Worm (Caenorhabditis elegans) whole organism, young adult: ENCODE measurements around the gene ZK418.2.

Experiments
- B0035.1 ChIP-seq: sonication (generic microtip); optimal IDR thresholded peaks from 2 replicates; lab custom pipeline; 2016; ENCODE audit warnings: missing genetic modification characterization, mild to moderate bottlenecking, missing compliant biosample characterization, missing genotype, missing genetic modification reagents
- B0261.1 ChIP-seq: sonication (generic microtip); optimal IDR thresholded peaks from 2 replicates; lab custom pipeline; 2016; ENCODE audit warnings: mild to moderate bottlenecking, missing genetic modification characterization, moderate library complexity, missing compliant biosample characterization
- B0336.3 ChIP-seq: fragments of 200-800 bp; sonication (Bioruptor generic); IDR thresholded peaks from 2 replicates; pipeline ENCODE4 v1.3.6; 2022; ENCODE audit warnings: missing genetic modification characterization, missing compliant biosample characterization
- D2030.7 ChIP-seq: fragments of 200-800 bp; sonication (Bioruptor generic); IDR thresholded peaks from 2 replicates; pipeline ENCODE4 v1.3.6; 2022; ENCODE audit warnings: missing genetic modification reagents, missing genetic modification characterization, missing compliant biosample characterization
- F10E7.11 ChIP-seq: sonication (generic microtip); optimal IDR thresholded peaks from 2 replicates; lab custom pipeline; 2017; ENCODE audit warnings: mild to moderate bottlenecking, missing genetic modification characterization, moderate library complexity, missing compliant biosample characterization
- F33H1.4 ChIP-seq: fragments of 200-800 bp; sonication (Bioruptor generic); IDR thresholded peaks from 2 replicates; pipeline ENCODE4 v1.3.6; 2022; ENCODE audit warnings: missing genetic modification reagents, missing genetic modification characterization, missing compliant biosample characterization
- F52B5.7 ChIP-seq: sonication (generic microtip); optimal IDR thresholded peaks from 2 replicates; lab custom pipeline; 2016; ENCODE audit warnings: mild to moderate bottlenecking, missing genetic modification characterization, missing compliant biosample characterization
- F57C9.4 ChIP-seq: sonication (generic microtip); optimal IDR thresholded peaks from 2 replicates; lab custom pipeline; 2017; ENCODE audit warnings: mild to moderate bottlenecking, missing genetic modification characterization, missing compliant biosample characterization
- Y56A3A.18 ChIP-seq: fragments of 200-800 bp; sonication (Bioruptor generic); IDR thresholded peaks from 2 replicates; pipeline ENCODE4 v1.3.6; 2022; ENCODE audit warnings: missing genetic modification reagents, missing genetic modification characterization, missing compliant biosample characterization
- Y79H2A.3 ChIP-seq: fragments of 200-800 bp; sonication (Bioruptor generic); conservative IDR thresholded peaks from 2 replicates; pipeline ENCODE4 v1.3.6; 2022; ENCODE audit warnings: missing genetic modification reagents, missing genetic modification characterization, missing compliant biosample characterization
- ZK185.1 ChIP-seq: sonication (generic microtip); optimal IDR thresholded peaks from 2 replicates; lab custom pipeline; 2016; ENCODE audit warnings: mild to moderate bottlenecking, missing genetic modification characterization, missing compliant biosample characterization; ENCODE audit not compliant: poor library complexity, severe bottlenecking
- athp-1 ChIP-seq: sonication (generic microtip); optimal IDR thresholded peaks from 2 replicates; lab custom pipeline; 2017; ENCODE audit warnings: mild to moderate bottlenecking, missing genetic modification characterization, missing compliant biosample characterization
- attf-5 ChIP-seq: fragments of 200-800 bp; sonication (Bioruptor generic); optimal IDR thresholded peaks from 2 replicates; lab custom pipeline; 2018; ENCODE audit warnings: mild to moderate bottlenecking, missing genetic modification characterization, missing compliant biosample characterization
- bed-1 ChIP-seq: fragments of 200-800 bp; sonication (Bioruptor generic); IDR thresholded peaks from 2 replicates; pipeline ENCODE4 v1.3.6; 2022; ENCODE audit warnings: missing genetic modification reagents, missing genetic modification characterization, missing compliant biosample characterization
- ccch-3 ChIP-seq: fragments of 200-800 bp; sonication (Bioruptor generic); optimal IDR thresholded peaks from 2 replicates; lab custom pipeline; 2018; ENCODE audit warnings: mild to moderate bottlenecking, missing genetic modification characterization, missing compliant biosample characterization
- cebp-2 ChIP-seq: fragments of 200-800 bp; sonication (Bioruptor generic); IDR thresholded peaks from 2 replicates; pipeline ENCODE4 v1.3.6; 2022; ENCODE audit warnings: missing genetic modification characterization, missing compliant biosample characterization
- ceh-58 ChIP-seq: fragments of 200-800 bp; sonication (Bioruptor generic); IDR thresholded peaks from 2 replicates; pipeline ENCODE4 v1.3.6; 2022; ENCODE audit warnings: missing genetic modification characterization, missing compliant biosample characterization
- ceh-91 ChIP-seq: fragments of 200-800 bp; sonication (Bioruptor generic); IDR thresholded peaks from 2 replicates; pipeline ENCODE4 v1.3.6; 2022; ENCODE audit warnings: missing genetic modification reagents, missing genetic modification characterization, missing compliant biosample characterization
- chd-7 ChIP-seq: sonication (generic microtip); optimal IDR thresholded peaks from 2 replicates; lab custom pipeline; 2016; ENCODE audit warnings: mild to moderate bottlenecking, missing genetic modification characterization, moderate library complexity, missing compliant biosample characterization
- dox-1 ChIP-seq: fragments of 200-800 bp; sonication (Bioruptor generic); IDR thresholded peaks from 2 replicates; pipeline ENCODE4 v1.3.6; 2022; ENCODE audit warnings: missing genetic modification reagents, missing genetic modification characterization, missing compliant biosample characterization
- dpl-1 ChIP-seq: fragments of 150-350 bp; optimal IDR thresholded peaks from 2 replicates; lab custom pipeline; 2014; ENCODE audit warnings: missing biosample characterization, missing genetic modification reagents, missing genetic modification characterization
- efl-1 ChIP-seq: fragments of 150-350 bp; optimal IDR thresholded peaks from 2 replicates; lab custom pipeline; 2014; ENCODE audit warnings: missing biosample characterization, missing genetic modification reagents, missing genetic modification characterization
- egl-44 ChIP-seq: fragments of 200-800 bp; sonication (Bioruptor generic); IDR thresholded peaks from 2 replicates; pipeline ENCODE4 v1.3.6; 2022; ENCODE audit warnings: missing genetic modification reagents, missing genetic modification characterization, missing compliant biosample characterization
- ekl-4 ChIP-seq: fragments of 200-800 bp; sonication (Bioruptor generic); IDR thresholded peaks from 2 replicates; pipeline ENCODE4 v1.3.6; 2022; ENCODE audit warnings: missing genetic modification reagents, missing genetic modification characterization, missing compliant biosample characterization
- ets-4 ChIP-seq: fragments of 200-800 bp; sonication (Bioruptor generic); optimal IDR thresholded peaks from 2 replicates; lab custom pipeline; 2018; ENCODE audit warnings: mild to moderate bottlenecking, missing genetic modification characterization, missing compliant biosample characterization
- gei-17 ChIP-seq: fragments of 200-800 bp; sonication (Bioruptor generic); optimal IDR thresholded peaks from 2 replicates; lab custom pipeline; 2018; ENCODE audit warnings: mild to moderate bottlenecking, missing genetic modification characterization, missing compliant biosample characterization
- him-1 ChIP-seq: sonication (generic microtip); optimal IDR thresholded peaks from 2 replicates; lab custom pipeline; 2016; ENCODE audit warnings: missing genotype, missing genetic modification reagents, missing genetic modification characterization, missing compliant biosample characterization
- hlh-12 ChIP-seq: sonication (generic microtip); optimal IDR thresholded peaks from 2 replicates; lab custom pipeline; 2016; ENCODE audit warnings: missing genetic modification characterization, missing compliant biosample characterization
- madf-10 ChIP-seq: sonication (generic microtip); optimal IDR thresholded peaks from 2 replicates; lab custom pipeline; 2016; ENCODE audit warnings: mild to moderate bottlenecking, missing genetic modification characterization, missing compliant biosample characterization
- madf-3 ChIP-seq: fragments of 200-800 bp; sonication (Bioruptor generic); IDR thresholded peaks from 2 replicates; pipeline ENCODE4 v1.3.6; 2022; ENCODE audit warnings: missing genetic modification reagents, missing genetic modification characterization, missing compliant biosample characterization
- madf-6 ChIP-seq: fragments of 200-800 bp; sonication (Bioruptor generic); IDR thresholded peaks from 2 replicates; pipeline ENCODE4 v1.3.6; 2022; ENCODE audit warnings: missing genetic modification reagents, missing genetic modification characterization, missing compliant biosample characterization
- mcd-1 ChIP-seq: fragments of 200-800 bp; sonication (Bioruptor generic); IDR thresholded peaks from 2 replicates; pipeline ENCODE4 v1.3.6; 2022; ENCODE audit warnings: missing genetic modification reagents, missing genetic modification characterization, missing compliant biosample characterization
- mes-4 ChIP-seq: sonication (generic microtip); optimal IDR thresholded peaks from 2 replicates; lab custom pipeline; 2016; ENCODE audit warnings: missing genotype, missing genetic modification characterization, missing compliant biosample characterization
- nfya-2 ChIP-seq: fragments of 200-800 bp; sonication (Bioruptor generic); IDR thresholded peaks from 2 replicates; pipeline ENCODE4 v1.3.6; 2022; ENCODE audit warnings: missing genetic modification reagents, missing genetic modification characterization, missing compliant biosample characterization
- pbrm-1 ChIP-seq: fragments of 200-800 bp; sonication (Bioruptor generic); IDR thresholded peaks from 2 replicates; pipeline ENCODE4 v1.3.6; 2022; ENCODE audit warnings: missing genetic modification reagents, missing genetic modification characterization, missing compliant biosample characterization
- sdz-38 ChIP-seq: sonication (generic microtip); optimal IDR thresholded peaks from 2 replicates; lab custom pipeline; 2016; ENCODE audit warnings: missing genotype, missing genetic modification characterization, missing compliant biosample characterization
- snpc-3.4 ChIP-seq: sonication (generic microtip); optimal IDR thresholded peaks from 2 replicates; lab custom pipeline; 2017; ENCODE audit warnings: missing genetic modification characterization, mild to moderate bottlenecking, missing compliant biosample characterization, antibody characterized with exemption, moderate library complexity, missing genotype, missing genetic modification reagents
- sptf-2 ChIP-seq: fragments of 200-800 bp; sonication (Bioruptor generic); optimal IDR thresholded peaks from 2 replicates; lab custom pipeline; 2018; ENCODE audit warnings: mild to moderate bottlenecking, missing genetic modification characterization, missing compliant biosample characterization
- unc-62 ChIP-seq: fragments of 150-350 bp; optimal IDR thresholded peaks from 2 replicates; lab custom pipeline; 2014; ENCODE audit warnings: missing biosample characterization, missing genetic modification reagents, missing genetic modification characterization
- ztf-25 ChIP-seq: fragments of 200-800 bp; sonication (Bioruptor generic); IDR thresholded peaks from 2 replicates; pipeline ENCODE4 v1.3.6; 2022; ENCODE audit warnings: missing genetic modification reagents, missing genetic modification characterization, missing compliant biosample characterization
- ztf-3 ChIP-seq: fragments of 200-800 bp; sonication (Bioruptor generic); optimal IDR thresholded peaks from 2 replicates; lab custom pipeline; 2018; ENCODE audit warnings: mild to moderate bottlenecking, missing genetic modification characterization, missing compliant biosample characterization

Gene ZK418.2

DNA sequence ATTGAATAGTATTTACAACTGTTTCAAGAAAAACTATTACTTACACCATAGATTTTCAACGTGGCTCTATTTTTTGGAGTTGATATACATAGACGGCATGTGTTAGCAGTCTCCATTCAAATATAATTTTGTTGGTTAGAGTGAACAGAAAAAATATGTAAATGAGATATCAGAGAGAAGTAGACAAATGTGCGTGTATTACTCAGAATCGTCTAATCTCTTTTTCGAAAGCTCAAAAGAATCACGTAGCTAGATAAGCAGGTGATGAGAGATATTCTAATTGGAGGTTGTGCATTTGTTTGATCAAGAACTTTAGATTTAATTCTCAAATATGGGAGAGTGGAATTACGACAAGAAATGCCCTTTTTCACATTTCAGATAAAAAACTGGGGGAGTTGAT, 597 bp upstream of the ZK418.2 start, which contains the start of gene ZK418.10:
Gene ZK418.10 (minus strand): TSS at position 148 of the 400 bp plus-strand sequence.
- TF ChIP-seq sptf-2 (GFP tag; lab: Kevin White, UChicago): no peak
- TF ChIP-seq ccch-3 (GFP tag; lab: Kevin White, UChicago): no peak
- TF ChIP-seq gei-17 (GFP tag; lab: Kevin White, UChicago): no peak
- no peak for TF ChIP-seq ztf-25 (GFP tag; lab: Robert Waterston, UW)
- TF ChIP-seq bed-1: no peak
- TF ChIP-seq sdz-38 (tag; lab: Kevin White, UChicago): no peak
- no peak for TF ChIP-seq ekl-4 (GFP tag; lab: Robert Waterston, UW)
- no peak for TF ChIP-seq F52B5.7 (tag; lab: Kevin White, UChicago)
- TF ChIP-seq unc-62 (GFP tag; lab: Kevin White, UChicago): no peak

DNA sequence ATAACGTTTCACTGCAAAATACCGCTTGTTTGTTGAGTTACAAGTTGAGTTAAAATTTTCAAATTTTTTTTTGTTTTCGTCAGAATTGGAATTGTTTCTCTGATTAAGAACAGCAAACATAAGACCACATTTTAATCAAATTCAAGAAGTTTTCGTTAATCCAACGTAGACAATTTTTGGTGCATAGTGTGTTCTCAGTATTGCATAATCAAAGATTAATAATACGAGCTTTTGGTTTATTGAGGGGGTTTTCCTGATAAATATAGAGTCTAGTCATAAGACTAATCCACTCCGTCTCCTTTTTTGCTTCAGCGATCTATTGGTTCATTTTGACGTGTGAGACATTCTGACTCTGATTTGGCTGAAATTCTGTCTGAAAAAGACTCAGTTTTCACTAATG, 4.0 kb downstream of the ZK418.2 start, which contains the start of gene nhr-9:
Gene nhr-9 (plus strand): TSS at position 307 of the 400 bp plus-strand sequence.
- TF ChIP-seq egl-44: no peak

DNA sequence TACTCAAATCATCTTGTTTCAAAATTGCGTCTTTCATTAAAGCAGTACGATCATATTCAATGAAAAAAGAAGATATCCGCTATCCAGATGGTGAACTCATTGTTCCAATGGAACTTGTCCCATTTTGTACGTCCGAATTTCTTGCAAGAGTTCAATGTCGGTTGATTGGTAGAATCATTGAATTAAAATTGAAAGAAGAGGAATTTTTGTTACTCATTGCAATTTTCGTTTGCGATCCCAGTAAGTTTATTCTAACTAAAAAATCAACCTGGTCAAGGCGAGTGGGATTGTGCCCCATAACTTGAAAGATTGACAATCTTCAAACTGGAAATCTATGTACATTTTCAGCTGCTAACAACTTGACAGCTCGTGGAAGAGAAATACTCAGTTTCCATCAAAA, 5.3 kb downstream of the ZK418.2 start:
- TF ChIP-seq cebp-2 (GFP tag; lab: Robert Waterston, UW) (no peak), mes-4 (tag; lab: Kevin White, UChicago) (no peak), dpl-1 (GFP tag; lab: Kevin White, UChicago) (no peak), ccch-3 (GFP tag; lab: Kevin White, UChicago) (no peak)

DNA sequence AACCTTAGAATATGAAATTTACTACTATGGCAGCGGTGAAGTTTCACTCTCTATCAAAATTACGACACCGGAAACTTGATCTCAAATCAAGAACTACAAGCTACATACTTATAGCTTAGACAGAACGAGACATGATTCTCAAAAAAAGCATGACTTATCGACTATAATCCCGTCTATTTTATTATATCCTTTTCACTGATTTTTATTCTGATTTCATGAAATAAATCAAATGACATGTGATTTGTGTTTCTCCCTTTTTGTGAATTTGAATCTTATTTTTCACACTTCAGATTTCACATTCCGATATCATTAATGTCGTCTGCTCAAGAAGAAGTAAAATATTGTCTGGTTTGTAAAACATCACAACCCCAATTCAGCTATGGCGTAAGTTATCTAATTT, 8.9 kb downstream of the ZK418.2 start, which contains the start of gene ZK418.11:
Gene ZK418.11 (plus strand): TSS at position 289 of the 400 bp plus-strand sequence.
- no peak for TF ChIP-seq ztf-25 (GFP tag; lab: Robert Waterston, UW)
- no peak for TF ChIP-seq madf-10 (tag; lab: Kevin White, UChicago)
- TF ChIP-seq pbrm-1: no peak
- no peak for TF ChIP-seq nfya-2 (GFP tag; lab: Robert Waterston, UW)

DNA sequence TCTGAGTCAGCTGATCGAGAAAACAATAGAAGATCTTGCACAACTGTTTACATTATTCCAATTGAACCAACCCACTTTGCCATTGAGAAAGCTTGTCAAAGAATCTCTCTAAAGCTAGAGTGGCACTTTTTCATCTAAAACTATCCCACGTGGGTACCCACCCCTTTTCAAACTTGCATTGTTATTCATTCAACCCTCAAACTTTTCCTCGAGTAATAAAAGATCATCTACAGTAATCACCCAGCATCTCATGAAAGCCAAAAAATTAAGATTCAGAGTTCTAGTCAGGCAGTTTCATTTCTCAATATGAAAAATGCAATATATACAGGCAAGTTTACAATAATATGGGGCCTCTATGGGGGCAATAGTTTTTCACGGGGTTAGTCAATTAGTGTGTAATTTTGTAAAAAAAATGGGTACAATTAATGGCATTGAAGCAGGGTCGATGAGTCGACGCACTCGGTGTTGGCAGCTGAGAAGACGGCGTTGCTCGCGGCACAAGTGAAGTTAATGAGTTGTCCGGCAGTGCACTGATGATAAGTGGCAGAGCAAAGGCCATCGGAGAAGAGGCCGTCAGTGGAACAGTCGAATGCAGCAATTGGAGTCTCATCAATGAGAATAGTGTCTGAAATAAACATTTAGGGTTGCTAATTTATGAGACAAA, 10.8 kb downstream of the ZK418.2 start:
- no peak; the same call in none of the 2 replicates for TF ChIP-seq ceh-91 (GFP tag; lab: Robert Waterston, UW)
- peak; percentile 75 for TF ChIP-seq Y56A3A.18
- peak; percentile 70 for TF ChIP-seq F10E7.11 (tag; lab: Kevin White, UChicago)
- no peak for TF ChIP-seq hlh-12
- TF ChIP-seq mcd-1: no peak
- peak; percentile 73 for TF ChIP-seq dox-1 (GFP tag; lab: Robert Waterston, UW)
- peak; percentile 76 for TF ChIP-seq athp-1 (tag; lab: Kevin White, UChicago)
- peak; percentile 88 for TF ChIP-seq snpc-3.4
- no peak for TF ChIP-seq F57C9.4 (tag; lab: Kevin White, UChicago)
- TF ChIP-seq efl-1 (GFP tag; lab: Kevin White, UChicago): peak; percentile 51
- TF ChIP-seq ceh-58 (GFP tag; lab: Robert Waterston, UW): peak; percentile 62; the same call in 1 of the 2 replicates
- TF ChIP-seq Y79H2A.3 (GFP tag; lab: Robert Waterston, UW): peak; percentile 95
- no peak for TF ChIP-seq B0261.1 (tag; lab: Kevin White, UChicago)
- no peak for TF ChIP-seq ztf-3 (GFP tag; lab: Kevin White, UChicago)
- peak; percentile 8 for TF ChIP-seq him-1 (tag; lab: Kevin White, UChicago)
- peak; percentile 97 for TF ChIP-seq B0336.3
- no peak for TF ChIP-seq ets-4 (GFP tag; lab: Kevin White, UChicago)
- TF ChIP-seq madf-3: peak; percentile 85
- TF ChIP-seq madf-6 (GFP tag; lab: Robert Waterston, UW): peak; percentile 84
- TF ChIP-seq F33H1.4 (GFP tag; lab: Robert Waterston, UW): peak; percentile 35
- peak; percentile 86 for TF ChIP-seq D2030.7 (GFP tag; lab: Robert Waterston, UW)
- TF ChIP-seq B0035.1: no peak
- TF ChIP-seq ZK185.1 (tag; lab: Kevin White, UChicago): no peak
- peak; percentile 16 for TF ChIP-seq chd-7 (tag; lab: Kevin White, UChicago)
- TF ChIP-seq attf-5: peak; percentile 22
- no peak for TF ChIP-seq gei-17 (GFP tag; lab: Kevin White, UChicago)
